Worm (Caenorhabditis elegans): Measurements from ENCODE around the gene Y54G2A.38.

Y54G2A.38 gene

ce11 chrIV:2805525-2805924 is 46.3 kb downstream of the Y54G2A.38 start, which contains the start of gene Y54G2A.45 (continued):
- no peak for TF ChIP-seq grh-1 (GFP tag; IDR thresholded peaks at IDR 0.05)
- no peak for TF ChIP-seq lin-15B (tag; optimal IDR thresholded peaks at IDR 0.05)
- TF ChIP-seq ceh-90 (tag; optimal IDR thresholded peaks at IDR 0.05): no peak
- no peak for TF ChIP-seq egl-27 (tag; optimal IDR thresholded peaks at IDR 0.05)
- no peak for TF ChIP-seq C04F5.9 (tag; optimal IDR thresholded peaks at IDR 0.05)
- no peak for TF ChIP-seq ztf-11 (tag; optimal IDR thresholded peaks at IDR 0.05)
- no peak for TF ChIP-seq nhr-84 (tag; optimal IDR thresholded peaks at IDR 0.05)

- no peak for TF ChIP-seq xbp-1 (tag; optimal IDR thresholded peaks at IDR 0.05)
- TF ChIP-seq unc-86 (tag; optimal IDR thresholded peaks at IDR 0.05): no peak
- TF ChIP-seq skn-1 (tag; optimal IDR thresholded peaks at IDR 0.05): no peak
- no peak for TF ChIP-seq swsn-7 (tag; optimal IDR thresholded peaks at IDR 0.05)
- TF ChIP-seq lin-15B (tag; optimal IDR thresholded peaks at IDR 0.05): no peak
- TF ChIP-seq nhr-28 (tag; optimal IDR thresholded peaks at IDR 0.05): no peak
- no peak for TF ChIP-seq rnt-1 (tag; optimal IDR thresholded peaks at IDR 0.05)
- TF ChIP-seq nhr-85 (tag): no peak
- TF ChIP-seq nhr-71 (tag; optimal IDR thresholded peaks at IDR 0.05): no peak
- TF ChIP-seq aly-2 (tag; optimal IDR thresholded peaks at IDR 0.05): no peak
- no peak for TF ChIP-seq ztf-4 (tag; optimal IDR thresholded peaks at IDR 0.05)
- no peak for TF ChIP-seq isw-1 (GFP tag; IDR thresholded peaks at IDR 0.05)
- TF ChIP-seq Y116A8C.19 (tag; optimal IDR thresholded peaks at IDR 0.05; ENCODE audit: borderline replicate concordance): no peak
- no peak for TF ChIP-seq ama-1 (optimal IDR thresholded peaks at IDR 0.05)
- TF ChIP-seq efl-1 (optimal IDR thresholded peaks at IDR 0.05): no peak
- TF ChIP-seq efl-1 (GFP tag; optimal IDR thresholded peaks at IDR 0.05 in 1 of 2): no peak
- TF ChIP-seq lir-3 (tag; optimal IDR thresholded peaks at IDR 0.05; ENCODE audit: poor library complexity): no peak
- no peak for TF ChIP-seq aha-1 (tag; optimal IDR thresholded peaks at IDR 0.05)
- TF ChIP-seq efl-3 (GFP tag; optimal IDR thresholded peaks at IDR 0.05): no peak
- no peak for TF ChIP-seq pax-3 (tag; optimal IDR thresholded peaks at IDR 0.05)
- no peak for TF ChIP-seq snu-23 (GFP tag; optimal IDR thresholded peaks at IDR 0.05)
Measured at ce11 chrIV:2808154-2808553, 48.9 kb downstream of the Y54G2A.38 start.

ce11 chrIV:2809208-2809607 is 49.9 kb downstream of the Y54G2A.38 start, which contains the start of gene Y54G2A.76:
Gene Y54G2A.76, plus strand, starts transcription at chrIV:2809410.
- TF ChIP-seq blmp-1 (tag; optimal IDR thresholded peaks at IDR 0.05) (peak; percentile 99), dpl-1 (GFP tag; optimal IDR thresholded peaks at IDR 0.05) (no peak)

Measured in whole organism, L1 larva.